Fruit fly (Drosophila melanogaster): ENCODE data around the gene CG42367.

Gene CG42367

dm6 chr2L:9894871-9895364 lies 35.5 kb upstream of the CG42367 start, which contains the start of gene Bka (continued):
- TF ChIP-seq pfk (GFP tag; optimal IDR thresholded peaks at IDR 0.05) = peak; percentile 26
- no peak for TF ChIP-seq Six4 (GFP tag; optimal IDR thresholded peaks at IDR 0.05)
- TF ChIP-seq dan (GFP tag; IDR thresholded peaks at IDR 0.05) = no peak
- peak; percentile 85 for TF ChIP-seq CG8924 (tag; optimal IDR thresholded peaks at IDR 0.05)
- TF ChIP-seq Tbp (GFP tag; optimal IDR thresholded peaks at IDR 0.05) = no peak
- peak; percentile 95 for TF ChIP-seq hb (GFP tag; IDR thresholded peaks at IDR 0.05; ENCODE audit: partially characterized antibody)
- no peak for TF ChIP-seq Ssrp (tag; optimal IDR thresholded peaks at IDR 0.05)
- peak; percentile 62 for TF ChIP-seq CG18619 (GFP tag; optimal IDR thresholded peaks at IDR 0.05)
- no peak for TF ChIP-seq HLH3B (GFP tag; IDR thresholded peaks at IDR 0.05)
- no peak for TF ChIP-seq pan (optimal IDR thresholded peaks at IDR 0.05)
- peak in 1 of 2 experiments; percentile 39 for TF ChIP-seq pan (GFP tag; optimal IDR thresholded peaks at IDR 0.05 in 1 of 2, IDR thresholded peaks at IDR 0.05 in 1 of 2)
- TF ChIP-seq Mes4 (GFP tag; optimal IDR thresholded peaks at IDR 0.05) = no peak
- TF ChIP-seq gcm (GFP tag; optimal IDR thresholded peaks at IDR 0.05) = peak; percentile 69
- TF ChIP-seq Hand (GFP tag; optimal IDR thresholded peaks at IDR 0.05) = peak; percentile 56
- TF ChIP-seq CG2875 (GFP tag; optimal IDR thresholded peaks at IDR 0.05) = peak; percentile 8
- TF ChIP-seq twi (tag; optimal IDR thresholded peaks at IDR 0.05) = peak; percentile 71
- TF ChIP-seq HHEX (GFP tag; optimal IDR thresholded peaks at IDR 0.05) = peak; percentile 64
- no peak for TF ChIP-seq CHES-1-like (GFP tag; optimal IDR thresholded peaks at IDR 0.05)
- no peak for TF ChIP-seq lmd (GFP tag; IDR thresholded peaks at IDR 0.05)
- peak; percentile 92 for TF ChIP-seq tna (GFP tag; IDR thresholded peaks at IDR 0.05; ENCODE audit: partially characterized antibody)
- TF ChIP-seq NC2α (GFP tag; optimal IDR thresholded peaks at IDR 0.05) = no peak
- TF ChIP-seq Gug (GFP tag; IDR thresholded peaks at IDR 0.05) = no peak
- TF ChIP-seq CG9437 (GFP tag; optimal IDR thresholded peaks at IDR 0.05) = peak; percentile 63
- no peak for TF ChIP-seq Xrp1 (GFP tag; IDR thresholded peaks at IDR 0.05)
- no peak for TF ChIP-seq eyg (GFP tag; optimal IDR thresholded peaks at IDR 0.05)
- peak; percentile 53 for TF ChIP-seq nom (GFP tag; optimal IDR thresholded peaks at IDR 0.05)
- peak; percentile 96 for TF ChIP-seq YL-1 (GFP tag; optimal IDR thresholded peaks at IDR 0.05)
- no peak for TF ChIP-seq CG8359 (GFP tag; optimal IDR thresholded peaks at IDR 0.05; ENCODE audit: borderline replicate concordance)
- TF ChIP-seq Dek (tag; optimal IDR thresholded peaks at IDR 0.05) = peak; percentile 39
- no peak for TF ChIP-seq lov (optimal IDR thresholded peaks at IDR 0.05)
- TF ChIP-seq lov (GFP tag; IDR thresholded peaks at IDR 0.05) = no peak
- TF ChIP-seq bigmax (GFP tag; optimal IDR thresholded peaks at IDR 0.05) = peak; percentile 8
- TF ChIP-seq CG18764 (GFP tag; optimal IDR thresholded peaks at IDR 0.05) = no peak
- peak; percentile 48 for TF ChIP-seq bcd (GFP tag; optimal IDR thresholded peaks at IDR 0.05)
- TF ChIP-seq Neu2 (GFP tag; optimal IDR thresholded peaks at IDR 0.05; ENCODE audit: borderline replicate concordance) = no peak
- no peak for TF ChIP-seq crc (GFP tag; optimal IDR thresholded peaks at IDR 0.05)
- TF ChIP-seq fd96Cb (tag; optimal IDR thresholded peaks at IDR 0.05) = no peak
- no peak for TF ChIP-seq CG8944 (GFP tag; optimal IDR thresholded peaks at IDR 0.05)
- peak; percentile 67 for TF ChIP-seq CG17186 (GFP tag; optimal IDR thresholded peaks at IDR 0.05)
- TF ChIP-seq ato (GFP tag; IDR thresholded peaks at IDR 0.05; ENCODE audit: partially characterized antibody) = peak; percentile 91
- no peak for TF ChIP-seq pum (GFP tag; optimal IDR thresholded peaks at IDR 0.05)
- TF ChIP-seq CG8089 (GFP tag; optimal IDR thresholded peaks at IDR 0.05) = no peak
- peak; percentile 79 for TF ChIP-seq nerfin-1 (tag; optimal IDR thresholded peaks at IDR 0.05)
- TF ChIP-seq sens-2 (GFP tag; IDR thresholded peaks at IDR 0.05) = no peak
- peak; percentile 77 for TF ChIP-seq CG9727 (GFP tag; optimal IDR thresholded peaks at IDR 0.05)
- peak; percentile 40 for TF ChIP-seq CG4328 (GFP tag; optimal IDR thresholded peaks at IDR 0.05)
- TF ChIP-seq CG7372 (GFP tag; IDR thresholded peaks at IDR 0.05) = no peak
- TF ChIP-seq klu (GFP tag; IDR thresholded peaks at IDR 0.05) = no peak
- TF ChIP-seq CG1233 (GFP tag; optimal IDR thresholded peaks at IDR 0.05) = peak; percentile 64
- TF ChIP-seq Nf-YC (tag; optimal IDR thresholded peaks at IDR 0.05) = peak; percentile 63
- peak; percentile 77 for TF ChIP-seq CG10543 (GFP tag; optimal IDR thresholded peaks at IDR 0.05)

All from whole organism, embryonic.